Worm (Caenorhabditis elegans) whole organism, mixed stage, embryonic: ENCODE data around the gene B0334.4.
A peak's percentile ranks its signal among the peaks of the same experiment; 100 is the strongest.

ENCODE experiments used
- bed-3 ChIP-seq: fragments of 200-800 bp; sonication (Bioruptor generic); optimal IDR thresholded peaks from 3 replicates; lab custom pipeline; 2018; ENCODE audit warnings: mild to moderate bottlenecking, missing genetic modification characterization, moderate library complexity, missing compliant biosample characterization
- blmp-1 ChIP-seq: fragments of 150-350 bp; optimal IDR thresholded peaks from 2 replicates; lab custom pipeline; 2014; ENCODE audit warnings: missing biosample characterization, missing genetic modification characterization
- ceh-39 ChIP-seq: fragments of 150-350 bp; optimal IDR thresholded peaks from 2 replicates; lab custom pipeline; 2014; ENCODE audit warnings: missing biosample characterization, missing genetic modification characterization
- ceh-43 ChIP-seq: fragments of 200-800 bp; sonication (Bioruptor generic); optimal IDR thresholded peaks from 2 replicates; lab custom pipeline; 2018; ENCODE audit warnings: mild to moderate bottlenecking, missing genetic modification characterization, moderate library complexity, missing compliant biosample characterization
- ceh-83 ChIP-seq: fragments of 200-800 bp; sonication (Bioruptor generic); optimal IDR thresholded peaks from 2 replicates; lab custom pipeline; 2018; ENCODE audit warnings: mild to moderate bottlenecking, missing genetic modification characterization, missing compliant biosample characterization
- ces-1 ChIP-seq: fragments of 150-350 bp; optimal IDR thresholded peaks from 2 replicates; lab custom pipeline; 2014; ENCODE audit warnings: missing biosample characterization, missing genetic modification reagents, missing genetic modification characterization
- cnd-1 ChIP-seq: fragments of 200-800 bp; sonication (Bioruptor generic); optimal IDR thresholded peaks from 2 replicates; lab custom pipeline; 2018; ENCODE audit warnings: mild to moderate bottlenecking, missing genetic modification characterization, missing compliant biosample characterization
- elt-1 ChIP-seq: sonication (generic microtip); optimal IDR thresholded peaks from 2 replicates; lab custom pipeline; 2017; ENCODE audit warnings: missing genetic modification characterization, mild to moderate bottlenecking, missing compliant biosample characterization, antibody characterized with exemption, moderate library complexity, borderline replicate concordance; ENCODE audit not compliant: insufficient read depth
- elt-3 ChIP-seq: fragments of 150-350 bp; optimal IDR thresholded peaks from 2 replicates; lab custom pipeline; 2014; ENCODE audit warnings: missing biosample characterization, missing genetic modification characterization
- flh-1 ChIP-seq: fragments of 200-800 bp; sonication (Bioruptor generic); optimal IDR thresholded peaks from 2 replicates; lab custom pipeline; 2018; ENCODE audit warnings: mild to moderate bottlenecking, missing genetic modification characterization, moderate library complexity, missing compliant biosample characterization
- ham-2 ChIP-seq: fragments of 200-800 bp; sonication (Bioruptor generic); optimal IDR thresholded peaks from 2 replicates; lab custom pipeline; 2018; ENCODE audit warnings: mild to moderate bottlenecking, missing genetic modification characterization, missing compliant biosample characterization
- hlh-1 ChIP-seq: fragments of 150-350 bp; optimal IDR thresholded peaks from 2 replicates; lab custom pipeline; 2014; ENCODE audit warnings: missing biosample characterization, missing genetic modification reagents, missing genetic modification characterization
- lin-13 ChIP-seq: fragments of 150-350 bp; optimal IDR thresholded peaks from 2 replicates; lab custom pipeline; 2014; ENCODE audit warnings: missing biosample characterization, missing genetic modification characterization
- lin-32 ChIP-seq: fragments of 200-800 bp; sonication (Bioruptor generic); optimal IDR thresholded peaks from 2 replicates; lab custom pipeline; 2018; ENCODE audit warnings: mild to moderate bottlenecking, missing genetic modification characterization, missing compliant biosample characterization
- lsy-2 ChIP-seq: fragments of 150-350 bp; optimal IDR thresholded peaks from 2 replicates; lab custom pipeline; 2014; ENCODE audit warnings: missing biosample characterization, missing genetic modification characterization
- mab-5 ChIP-seq: fragments of 150-350 bp; optimal IDR thresholded peaks from 2 replicates; lab custom pipeline; 2014; ENCODE audit warnings: missing biosample characterization, missing genetic modification characterization
- mep-1 ChIP-seq: fragments of 150-350 bp; optimal IDR thresholded peaks from 2 replicates; lab custom pipeline; 2017; ENCODE audit warnings: missing biosample characterization, missing genetic modification reagents, missing genetic modification characterization, inconsistent platforms
- mls-2 ChIP-seq: sonication (generic microtip); optimal IDR thresholded peaks from 2 replicates; lab custom pipeline; 2016; ENCODE audit warnings: mild to moderate bottlenecking, missing genetic modification characterization, moderate library complexity, missing compliant biosample characterization
- nhr-12 ChIP-seq: fragments of 150-350 bp; optimal IDR thresholded peaks from 2 replicates; lab custom pipeline; 2014; ENCODE audit warnings: missing biosample characterization, missing genetic modification characterization
- nhr-2 ChIP-seq: fragments of 150-350 bp; optimal IDR thresholded peaks from 2 replicates; lab custom pipeline; 2014; ENCODE audit warnings: missing biosample characterization, missing genetic modification characterization
- nhr-237 ChIP-seq: fragments of 150-350 bp; optimal IDR thresholded peaks from 2 replicates; lab custom pipeline; 2014; ENCODE audit warnings: missing biosample characterization, missing genetic modification characterization
- nhr-76 ChIP-seq: sonication (generic microtip); optimal IDR thresholded peaks from 2 replicates; lab custom pipeline; 2017; ENCODE audit warnings: missing biosample characterization, missing genetic modification characterization
- pha-4 ChIP-seq: fragments of 150-350 bp; optimal IDR thresholded peaks from 2 replicates; lab custom pipeline; 2018; ENCODE audit warnings: missing biosample characterization, missing genetic modification reagents, missing genetic modification characterization
- snpc-4 ChIP-seq: fragments of 150-350 bp; optimal IDR thresholded peaks from 2 replicates; lab custom pipeline; 2014; ENCODE audit warnings: missing biosample characterization, missing genetic modification characterization
- sptf-1 ChIP-seq: sonication (generic microtip); optimal IDR thresholded peaks from 2 replicates; lab custom pipeline; 2017; ENCODE audit warnings: mild to moderate bottlenecking, missing genetic modification characterization, moderate library complexity, missing compliant biosample characterization
- unc-120 ChIP-seq: sonication (generic microtip); optimal IDR thresholded peaks from 2 replicates; lab custom pipeline; 2017; ENCODE audit warnings: missing genetic modification characterization, missing compliant biosample characterization; ENCODE audit not compliant: poor library complexity, severe bottlenecking
- unc-39 ChIP-seq: fragments of 150-350 bp; optimal IDR thresholded peaks from 2 replicates; lab custom pipeline; 2014; ENCODE audit warnings: missing biosample characterization, missing genetic modification characterization
- unc-62 ChIP-seq: fragments of 150-350 bp; optimal IDR thresholded peaks from 2 replicates; lab custom pipeline; 2014; ENCODE audit warnings: missing biosample characterization, missing genetic modification reagents, missing genetic modification characterization
- zip-8 ChIP-seq: fragments of 150-350 bp; optimal IDR thresholded peaks from 2 replicates; lab custom pipeline; 2014; ENCODE audit warnings: missing biosample characterization, missing genetic modification characterization
- ztf-11 ChIP-seq: fragments of 150-350 bp; optimal IDR thresholded peaks from 2 replicates; lab custom pipeline; 2014; ENCODE audit warnings: missing biosample characterization, missing genetic modification characterization

B0334.4 gene

DNA sequence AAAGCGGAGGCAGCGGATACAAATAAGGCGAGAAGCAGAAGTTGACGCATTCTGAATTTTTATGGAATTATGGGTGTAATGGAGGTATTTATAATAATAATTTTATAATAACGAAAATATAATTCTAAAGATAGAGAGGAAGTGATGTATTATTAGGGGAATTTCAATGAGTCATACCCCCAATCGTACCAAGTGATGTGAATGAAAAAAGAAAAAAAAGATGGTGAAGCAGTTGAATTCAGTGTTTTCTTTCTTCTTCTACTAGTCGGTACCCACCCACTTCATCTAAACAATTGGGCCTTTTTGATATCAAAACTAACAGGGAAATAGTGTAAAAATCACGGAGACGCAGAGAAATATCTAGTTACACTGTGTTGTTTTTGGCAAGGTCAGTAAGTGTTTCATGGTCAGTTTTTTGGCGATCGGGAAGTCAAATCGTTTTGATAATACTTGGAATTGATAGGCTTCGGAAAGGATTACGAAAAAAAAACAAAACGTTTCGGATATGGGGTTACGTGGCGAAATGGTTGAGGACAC lies 8.7 kb upstream of the B0334.4 start, which contains the start of gene ttr-18:
Gene ttr-18, minus strand, starts transcription at position 51 of the 537 bp plus-strand sequence.
- TF ChIP-seq zip-8 (tag; lab: Kevin White, UChicago) (no peak), snpc-4 (no peak), hlh-1 (tag; lab: Kevin White, UChicago) (no peak), mab-5 (no peak), mls-2 (no peak), ces-1 (GFP tag; lab: Kevin White, UChicago) (no peak), nhr-237 (no peak), ceh-43 (no peak), lsy-2 (tag; lab: Kevin White, UChicago) (no peak), nhr-76 (tag; lab: Kevin White, UChicago) (no peak), nhr-2 (no peak), ceh-39 (tag; lab: Kevin White, UChicago) (no peak), cnd-1 (tag; lab: Kevin White, UChicago) (no peak), nhr-12 (tag; lab: Kevin White, UChicago) (no peak), elt-1 (no peak), unc-39 (tag; lab: Kevin White, UChicago) (no peak), elt-3 (tag; lab: Kevin White, UChicago) (no peak)

DNA sequence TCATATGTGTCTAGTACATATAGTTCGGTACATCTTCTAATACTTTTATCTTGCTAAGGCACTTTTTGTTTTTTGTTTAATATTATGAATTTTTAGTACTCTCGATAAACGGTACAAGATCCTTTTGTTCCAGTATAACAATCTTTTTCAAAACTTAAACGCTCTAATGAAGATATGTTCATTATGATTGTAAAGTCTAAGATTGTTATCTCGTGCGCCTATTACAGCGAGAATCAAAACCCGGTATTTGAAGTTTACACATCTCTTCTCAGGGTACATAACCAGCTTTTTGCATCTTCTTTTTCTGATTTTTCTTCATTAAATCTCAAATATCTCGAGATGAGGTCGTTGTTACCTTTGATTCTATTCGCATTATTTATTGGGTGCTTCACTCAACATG lies 7.5 kb upstream of the B0334.4 start, which contains the start of gene B0334.13:
Gene B0334.13, plus strand, starts transcription at position 301 of the 400 bp plus-strand sequence.
- no peak for TF ChIP-seq flh-1 (GFP tag; lab: Kevin White, UChicago)
- TF ChIP-seq unc-39 (tag; lab: Kevin White, UChicago) = no peak
- TF ChIP-seq bed-3 (GFP tag; lab: Kevin White, UChicago) = no peak
- no peak for TF ChIP-seq unc-120 (tag; lab: Kevin White, UChicago)

DNA sequence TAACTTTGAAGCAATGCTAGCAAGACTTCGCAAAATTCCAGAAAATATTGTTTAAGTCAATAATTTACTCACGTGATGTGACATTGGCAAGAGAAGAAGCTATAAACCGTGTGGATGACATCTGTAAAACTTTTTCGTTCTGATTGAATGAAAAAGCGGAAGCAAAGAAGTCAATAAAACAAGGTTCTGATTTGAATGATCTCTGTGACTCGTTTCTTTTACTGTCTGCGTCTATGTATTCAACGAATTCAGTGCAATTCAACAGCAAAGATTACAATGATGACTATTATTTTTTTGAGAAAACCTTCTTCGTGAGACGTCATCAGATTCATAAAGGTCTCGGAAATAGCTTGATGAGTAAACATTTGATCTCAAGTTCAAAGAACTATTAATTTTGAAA lies 2.6 kb upstream of the B0334.4 start, which contains the start of gene hacl-1:
Gene hacl-1, minus strand, starts transcription at position 121 of the 400 bp plus-strand sequence.
- TF ChIP-seq ceh-43 (no peak), lin-13 (tag; lab: Kevin White, UChicago) (no peak), unc-120 (tag; lab: Kevin White, UChicago) (no peak), blmp-1 (tag; lab: Kevin White, UChicago) (no peak), cnd-1 (tag; lab: Kevin White, UChicago) (no peak), unc-62 (GFP tag; lab: Kevin White, UChicago) (no peak), elt-1 (no peak), hlh-1 (tag; lab: Kevin White, UChicago) (no peak), flh-1 (GFP tag; lab: Kevin White, UChicago) (no peak), nhr-2 (no peak), pha-4 (tag; lab: Kevin White, UChicago) (no peak), lin-32 (GFP tag; lab: Kevin White, UChicago) (no peak), mls-2 (no peak), ham-2 (no peak)

DNA sequence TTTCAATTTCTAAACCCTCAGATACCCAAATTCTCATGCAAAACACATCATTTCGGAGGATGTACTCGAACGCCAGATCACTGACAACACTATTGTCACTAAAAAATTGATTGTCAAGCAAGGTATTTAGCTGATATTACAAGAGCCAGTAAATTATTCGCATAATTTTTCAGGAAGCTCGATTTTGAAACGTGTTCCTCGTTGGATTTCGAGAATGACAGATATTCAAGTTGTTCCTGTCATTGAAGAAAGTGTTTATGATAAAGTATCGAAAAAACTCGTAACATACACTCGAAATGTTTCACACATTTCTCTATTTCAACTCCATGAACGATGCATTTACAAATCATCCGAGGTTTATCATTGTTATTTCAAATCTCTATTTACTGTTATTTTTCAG lies 314 bp downstream of the B0334.4 start:
- no peak for TF ChIP-seq bed-3 (GFP tag; lab: Kevin White, UChicago)
- TF ChIP-seq elt-3 (tag; lab: Kevin White, UChicago) = no peak
- no peak for TF ChIP-seq ceh-83 (GFP tag; lab: Kevin White, UChicago)
- no peak for TF ChIP-seq ceh-43
- no peak for TF ChIP-seq cnd-1 (tag; lab: Kevin White, UChicago)
- no peak for TF ChIP-seq hlh-1 (tag; lab: Kevin White, UChicago)
- no peak for TF ChIP-seq snpc-4
- TF ChIP-seq nhr-12 (tag; lab: Kevin White, UChicago) = no peak
- no peak for TF ChIP-seq ham-2
- TF ChIP-seq, all 35 proteins: peak for 0

DNA sequence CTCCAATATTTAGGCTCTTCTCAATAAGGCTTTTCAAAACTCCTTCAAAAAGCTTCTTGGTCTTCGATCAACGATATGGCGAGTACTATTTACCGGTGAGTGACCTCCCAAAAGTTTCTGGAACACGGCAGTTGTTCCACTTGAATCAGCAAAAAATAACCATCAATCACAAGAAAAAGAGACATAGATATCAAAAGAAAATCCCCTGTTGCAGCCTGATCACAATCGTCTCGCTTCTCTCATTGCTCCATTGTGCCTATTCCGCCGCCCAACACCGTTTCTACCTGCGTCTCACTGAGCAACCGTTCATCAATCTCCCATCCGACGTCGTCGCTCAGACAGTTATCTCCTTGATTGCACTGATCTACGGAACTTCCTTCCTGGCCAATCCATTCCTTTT lies 1.3 kb downstream of the B0334.4 start, which contains the start of gene emc-5:
Gene emc-5, plus strand, starts transcription at position 14 of the 400 bp plus-strand sequence.
- TF ChIP-seq mab-5 (no peak), unc-120 (tag; lab: Kevin White, UChicago) (peak; percentile 57), hlh-1 (tag; lab: Kevin White, UChicago) (peak; percentile 66), unc-62 (GFP tag; lab: Kevin White, UChicago) (peak; percentile 49), bed-3 (GFP tag; lab: Kevin White, UChicago) (no peak)

DNA sequence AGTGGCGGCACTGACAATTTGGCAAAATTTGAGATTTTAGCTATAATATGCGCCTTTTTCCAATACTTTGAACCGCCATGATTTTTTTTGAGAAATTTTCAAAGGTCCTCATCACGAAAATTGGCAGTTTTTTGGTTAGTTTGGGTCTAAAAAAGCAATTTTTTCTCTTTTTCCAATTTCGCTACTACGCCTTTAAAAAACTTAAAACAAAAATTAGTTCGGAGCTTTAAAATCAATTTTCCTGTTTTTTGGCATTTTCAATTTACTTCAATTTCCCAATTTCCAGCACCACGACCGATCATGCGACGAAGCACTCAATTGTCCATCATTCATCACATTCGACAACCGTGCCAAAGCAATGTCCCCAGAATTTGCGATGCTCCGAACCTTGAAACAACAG lies 1.9 kb downstream of the B0334.4 start, which contains the start of gene B0334.5:
Gene B0334.5, plus strand, starts transcription at position 301 of the 400 bp plus-strand sequence.
- TF ChIP-seq lsy-2 (tag; lab: Kevin White, UChicago) = no peak
- no peak for TF ChIP-seq elt-1
- TF ChIP-seq ceh-83 (GFP tag; lab: Kevin White, UChicago) = no peak
- no peak for TF ChIP-seq ces-1 (GFP tag; lab: Kevin White, UChicago)
- TF ChIP-seq unc-62 (GFP tag; lab: Kevin White, UChicago) = no peak
- TF ChIP-seq cnd-1 (tag; lab: Kevin White, UChicago) = no peak
- TF ChIP-seq blmp-1 (tag; lab: Kevin White, UChicago) = no peak
- no peak for TF ChIP-seq nhr-76 (tag; lab: Kevin White, UChicago)
- no peak for TF ChIP-seq sptf-1
- TF ChIP-seq ztf-11 (tag; lab: Kevin White, UChicago) = no peak
- no peak for TF ChIP-seq hlh-1 (tag; lab: Kevin White, UChicago)
- no peak for TF ChIP-seq elt-3 (tag; lab: Kevin White, UChicago)
- no peak for TF ChIP-seq bed-3 (GFP tag; lab: Kevin White, UChicago)
- no peak for TF ChIP-seq ceh-39 (tag; lab: Kevin White, UChicago)
- no peak for TF ChIP-seq lin-13 (tag; lab: Kevin White, UChicago)
- no peak for TF ChIP-seq ham-2
- no peak for TF ChIP-seq mls-2
- no peak for TF ChIP-seq mep-1 (tag; lab: Kevin White, UChicago)
- no peak for TF ChIP-seq flh-1 (GFP tag; lab: Kevin White, UChicago)
- TF ChIP-seq nhr-2 = no peak
- TF ChIP-seq, all 35 proteins: peak for 0
